Worm (Caenorhabditis elegans): ENCODE measurements around the gene srj-33.

ce11 chrV:9921288-9921687 is 16.0 kb downstream of the srj-33 start, which contains the start of gene ceh-75:
- no peak for TF ChIP-seq tbx-2 (tag; optimal IDR thresholded peaks at IDR 0.05)
- TF ChIP-seq nhr-11 (tag; optimal IDR thresholded peaks at IDR 0.05), result no peak
- no peak for TF ChIP-seq fkh-10 (GFP tag; optimal IDR thresholded peaks at IDR 0.05)
- no peak for TF ChIP-seq fkh-2 (tag; optimal IDR thresholded peaks at IDR 0.05)
- TF ChIP-seq nhr-67 (tag; optimal IDR thresholded peaks at IDR 0.05), result no peak
- no peak for TF ChIP-seq nhr-237 (tag; optimal IDR thresholded peaks at IDR 0.05)
- no peak for TF ChIP-seq fos-1 (tag; optimal IDR thresholded peaks at IDR 0.05)
- no peak for TF ChIP-seq ama-1 (optimal IDR thresholded peaks at IDR 0.05)
- TF ChIP-seq ztf-4 (tag; optimal IDR thresholded peaks at IDR 0.05), result no peak
- no peak for TF ChIP-seq pqm-1 (tag; optimal IDR thresholded peaks at IDR 0.05)
- no peak for TF ChIP-seq pha-4 (tag; optimal IDR thresholded peaks at IDR 0.05)
- no peak for TF ChIP-seq hmg-11 (tag; optimal IDR thresholded peaks at IDR 0.05)

Measured in whole organism, L3 larva.